Fruit fly (Drosophila melanogaster) S2 (cell line): Measurements from ENCODE around the gene CG17930.

Experiments used
- CG8478 ChIP-seq: fragments of >200 bp; optimal IDR thresholded peaks from 2 replicates; lab custom pipeline; 2018
- CTCF ChIP-seq, 2 experiments: fragments of >200 bp; optimal IDR thresholded peaks; 2 replicates each; lab custom pipeline; 2018

- no peak for TF ChIP-seq CG8478
- TF ChIP-seq CTCF (optimal IDR thresholded peaks at IDR 0.05; lab: Kevin White, UChicago): no peak
Observed at dm6 chr3R:16321538-16321937, 6.1 kb upstream of the CG17930 start, which contains the start of gene CG44044.
